Worm (Caenorhabditis elegans) whole organism, L2 larva: ENCODE results near the gene mrps-12.

Source experiments
- C34F6.9 ChIP-seq: fragments of 150-350 bp; optimal IDR thresholded peaks from 2 replicates; lab custom pipeline; 2014; ENCODE audit warnings: missing biosample characterization, missing genetic modification characterization
- F13H6.1 ChIP-seq: sonication (generic microtip); optimal IDR thresholded peaks from 2 replicates; lab custom pipeline; 2016; ENCODE audit warnings: missing genetic modification characterization, missing compliant biosample characterization
- Y55F3AM.14 ChIP-seq: fragments of 200-800 bp; sonication (Bioruptor generic); optimal IDR thresholded peaks from 2 replicates; lab custom pipeline; 2018; ENCODE audit warnings: mild to moderate bottlenecking, missing genetic modification characterization, missing compliant biosample characterization
- alr-1 ChIP-seq: fragments of 150-350 bp; optimal IDR thresholded peaks from 2 replicates; lab custom pipeline; 2014; ENCODE audit warnings: missing biosample characterization, missing genetic modification characterization
- ama-1 ChIP-seq: fragments of 150-350 bp; optimal IDR thresholded peaks from 2 replicates; lab custom pipeline; 2018; ENCODE audit warnings: inconsistent platforms
- blmp-1 ChIP-seq: sonication (generic microtip); optimal IDR thresholded peaks from 2 replicates; lab custom pipeline; 2017; ENCODE audit warnings: missing genetic modification characterization, mild to moderate bottlenecking, missing compliant biosample characterization, antibody characterized with exemption, moderate library complexity; ENCODE audit not compliant: insufficient read depth
- ceh-82 ChIP-seq: fragments of 150-350 bp; optimal IDR thresholded peaks from 2 replicates; lab custom pipeline; 2014; ENCODE audit warnings: missing biosample characterization, missing genetic modification characterization
- egl-27 ChIP-seq: sonication (generic microtip); optimal IDR thresholded peaks from 3 replicates; lab custom pipeline; 2017; ENCODE audit warnings: missing biosample characterization, missing genetic modification reagents, missing genetic modification characterization
- elt-1 ChIP-seq: fragments of 150-350 bp; optimal IDR thresholded peaks from 2 replicates; lab custom pipeline; 2014; ENCODE audit warnings: missing biosample characterization, missing genetic modification characterization
- elt-3 ChIP-seq: sonication (generic microtip); optimal IDR thresholded peaks from 2 replicates; lab custom pipeline; 2017; ENCODE audit warnings: missing biosample characterization, missing genetic modification characterization
- fos-1 ChIP-seq: fragments of 150-350 bp; optimal IDR thresholded peaks from 2 replicates; lab custom pipeline; 2014; ENCODE audit warnings: missing biosample characterization, missing genetic modification characterization
- gmeb-1 ChIP-seq: fragments of 150-350 bp; optimal IDR thresholded peaks from 2 replicates; lab custom pipeline; 2014; ENCODE audit warnings: missing biosample characterization, missing genetic modification characterization
- lin-11 ChIP-seq: fragments of 150-350 bp; sonication (generic microtip); optimal IDR thresholded peaks from 2 replicates; lab custom pipeline; 2014; ENCODE audit warnings: missing biosample characterization, missing genetic modification characterization, inconsistent platforms, mixed read lengths
- lin-13 ChIP-seq: fragments of 150-350 bp; optimal IDR thresholded peaks from 2 replicates; lab custom pipeline; 2014; ENCODE audit warnings: missing biosample characterization, missing genetic modification reagents, missing genetic modification characterization
- lin-39 ChIP-seq: fragments of 150-350 bp; optimal IDR thresholded peaks from 2 replicates; lab custom pipeline; 2014; ENCODE audit warnings: missing biosample characterization, missing genetic modification reagents, missing genetic modification characterization
- lsy-2 ChIP-seq, 2 experiments: fragments of 150-350 bp in 1 of 2; sonication (generic microtip) in 1 of 2; optimal IDR thresholded peaks; 2 replicates each; lab custom pipeline; 2014 to 2017; ENCODE audit warnings: missing biosample characterization in 2 of 2, missing genetic modification characterization in 2 of 2
- mab-5 ChIP-seq: fragments of 150-350 bp; optimal IDR thresholded peaks from 2 replicates; lab custom pipeline; 2014; ENCODE audit warnings: missing biosample characterization, missing genetic modification characterization
- mbf-1 ChIP-seq: sonication (generic microtip); optimal IDR thresholded peaks from 2 replicates; lab custom pipeline; 2017; ENCODE audit warnings: missing biosample characterization, missing genetic modification characterization
- mdl-1 ChIP-seq, 2 experiments: fragments of 150-350 bp in 1 of 2; sonication (generic microtip) in 1 of 2; optimal IDR thresholded peaks; 2 replicates each; lab custom pipeline; 2017; ENCODE audit warnings: missing biosample characterization in 2 of 2, missing genetic modification characterization in 2 of 2
- nhr-11 ChIP-seq: fragments of 150-350 bp; optimal IDR thresholded peaks from 2 replicates; lab custom pipeline; 2014; ENCODE audit warnings: missing biosample characterization, missing genetic modification characterization
- nhr-12 ChIP-seq: fragments of 150-350 bp; optimal IDR thresholded peaks from 2 replicates; lab custom pipeline; 2014; ENCODE audit warnings: missing biosample characterization, missing genetic modification characterization
- nhr-129 ChIP-seq: fragments of 150-350 bp; optimal IDR thresholded peaks from 2 replicates; lab custom pipeline; 2014; ENCODE audit warnings: missing biosample characterization, missing genetic modification characterization
- nhr-23 ChIP-seq: fragments of 150-350 bp; optimal IDR thresholded peaks from 2 replicates; lab custom pipeline; 2014; ENCODE audit warnings: missing biosample characterization, missing genetic modification reagents, missing genetic modification characterization
- nhr-237 ChIP-seq: fragments of 150-350 bp; optimal IDR thresholded peaks from 2 replicates; lab custom pipeline; 2014; ENCODE audit warnings: missing biosample characterization, missing genetic modification characterization
- nhr-6 ChIP-seq: fragments of 150-350 bp; optimal IDR thresholded peaks from 2 replicates; lab custom pipeline; 2014; ENCODE audit warnings: missing biosample characterization, missing genetic modification characterization
- nhr-77 ChIP-seq: fragments of 150-350 bp; optimal IDR thresholded peaks from 2 replicates; lab custom pipeline; 2014; ENCODE audit warnings: missing biosample characterization, missing genetic modification characterization
- sem-4 ChIP-seq: fragments of 150-350 bp; optimal IDR thresholded peaks from 2 replicates; lab custom pipeline; 2014; ENCODE audit warnings: missing biosample characterization, missing genetic modification reagents, missing genetic modification characterization
- skn-1 ChIP-seq: sonication (generic microtip); optimal IDR thresholded peaks from 2 replicates; lab custom pipeline; 2017; ENCODE audit warnings: missing biosample characterization, missing genetic modification characterization
- sma-3 ChIP-seq: sonication (generic microtip); optimal IDR thresholded peaks from 2 replicates; lab custom pipeline; 2016; ENCODE audit warnings: missing genetic modification reagents, missing genetic modification characterization, missing compliant biosample characterization
- unc-39 ChIP-seq: fragments of 150-350 bp; optimal IDR thresholded peaks from 2 replicates; lab custom pipeline; 2014; ENCODE audit warnings: missing biosample characterization, missing genetic modification characterization
- unc-55 ChIP-seq: fragments of 150-350 bp; sonication (generic microtip); optimal IDR thresholded peaks from 3 replicates; lab custom pipeline; 2014; ENCODE audit warnings: missing biosample characterization, missing genetic modification reagents, missing genetic modification characterization
- zag-1 ChIP-seq: fragments of 150-350 bp; optimal IDR thresholded peaks from 2 replicates; lab custom pipeline; 2014; ENCODE audit warnings: missing biosample characterization, missing genetic modification characterization
- ztf-1 ChIP-seq: fragments of 200-800 bp; sonication (Bioruptor generic); conservative IDR thresholded peaks from 2 replicates; pipeline ENCODE4 v1.3.6; 2022; ENCODE audit warnings: missing genetic modification characterization, missing compliant biosample characterization
- ztf-11 ChIP-seq: sonication (generic microtip); optimal IDR thresholded peaks from 2 replicates; lab custom pipeline; 2017; ENCODE audit warnings: missing biosample characterization, missing genetic modification characterization

The mrps-12 gene

DNA sequence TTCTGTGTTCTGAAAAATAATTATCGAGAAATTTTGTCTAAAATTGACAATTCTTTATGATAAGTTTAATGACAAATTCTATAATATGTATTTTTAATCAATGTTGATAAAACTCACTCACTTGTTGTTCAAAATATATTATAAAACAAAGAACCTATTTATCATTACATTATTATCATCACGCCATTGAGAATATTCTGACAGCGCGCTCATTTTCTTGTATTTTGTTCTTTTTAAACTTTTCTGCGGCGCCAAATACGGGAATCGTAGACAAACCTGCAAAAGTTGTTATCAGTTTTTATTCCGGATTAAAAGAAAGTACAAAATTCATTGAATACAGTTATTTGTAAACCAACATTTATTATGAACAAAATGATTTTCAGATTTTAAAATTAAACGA is 28.5 kb downstream of the mrps-12 start:
- TF ChIP-seq fos-1 (peak; percentile 53), ceh-82 (no peak)

ce11 chrV:20868329-20868728 is 30.4 kb downstream of the mrps-12 start, which contains the start of gene F31D4.8:
F31D4.8 (minus strand) TSS chrV:20868429.
- TF ChIP-seq ztf-1 (GFP tag; lab: Robert Waterston, UW) (no peak), mbf-1 (tag; lab: Kevin White, UChicago) (no peak), nhr-11 (tag; lab: Kevin White, UChicago) (no peak), nhr-12 (tag; lab: Kevin White, UChicago) (no peak), nhr-23 (tag; lab: Kevin White, UChicago) (no peak), elt-3 (no peak), skn-1 (no peak), mab-5 (tag; lab: Kevin White, UChicago) (no peak)

ce11 chrV:20870633-20871032 is 32.8 kb downstream of the mrps-12 start:
- TF ChIP-seq nhr-12 (tag; lab: Kevin White, UChicago) (no peak), mab-5 (tag; lab: Kevin White, UChicago) (no peak), nhr-129 (no peak), sma-3 (GFP tag; lab: Kevin White, UChicago) (no peak), F13H6.1 (tag; lab: Kevin White, UChicago) (no peak), C34F6.9 (tag; lab: Kevin White, UChicago) (no peak), nhr-237 (no peak), mbf-1 (tag; lab: Kevin White, UChicago) (no peak)

DNA sequence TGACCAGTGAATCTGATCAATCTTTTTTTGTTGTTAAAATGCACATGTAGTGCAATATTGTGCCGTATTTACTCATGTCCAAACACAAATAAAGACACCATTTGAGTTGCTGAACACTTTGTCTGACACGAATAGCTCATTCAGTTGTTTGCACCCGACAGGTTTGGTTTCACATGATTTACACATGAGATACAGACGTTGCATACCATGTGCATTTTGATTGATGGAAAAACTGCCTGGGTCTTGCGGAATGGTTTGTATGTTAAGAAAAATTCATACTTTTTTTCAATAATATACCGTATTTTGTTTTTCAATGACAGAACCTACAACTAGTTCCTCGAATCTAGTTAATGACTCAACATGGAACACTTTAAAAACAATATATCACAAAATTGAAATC is 33.3 kb downstream of the mrps-12 start:
- TF ChIP-seq alr-1 (tag; lab: Kevin White, UChicago) (no peak), unc-39 (tag; lab: Kevin White, UChicago) (no peak), elt-1 (tag; lab: Kevin White, UChicago) (no peak), mbf-1 (tag; lab: Kevin White, UChicago) (no peak), nhr-23 (tag; lab: Kevin White, UChicago) (no peak), nhr-237 (no peak), lin-11 (tag; lab: Kevin White, UChicago) (no peak), lin-13 (GFP tag; lab: Kevin White, UChicago) (no peak), mdl-1 (tag; optimal IDR thresholded peaks at IDR 0.05; lab: Kevin White, UChicago) (no peak), nhr-77 (tag; lab: Kevin White, UChicago) (no peak), lsy-2 (tag; optimal IDR thresholded peaks at IDR 0.05; lab: Kevin White, UChicago) (no peak), gmeb-1 (tag; lab: Kevin White, UChicago) (no peak), ztf-11 (tag; lab: Kevin White, UChicago) (no peak), C34F6.9 (tag; lab: Kevin White, UChicago) (no peak)
- TF ChIP-seq, all 48 proteins: peak for 0

DNA sequence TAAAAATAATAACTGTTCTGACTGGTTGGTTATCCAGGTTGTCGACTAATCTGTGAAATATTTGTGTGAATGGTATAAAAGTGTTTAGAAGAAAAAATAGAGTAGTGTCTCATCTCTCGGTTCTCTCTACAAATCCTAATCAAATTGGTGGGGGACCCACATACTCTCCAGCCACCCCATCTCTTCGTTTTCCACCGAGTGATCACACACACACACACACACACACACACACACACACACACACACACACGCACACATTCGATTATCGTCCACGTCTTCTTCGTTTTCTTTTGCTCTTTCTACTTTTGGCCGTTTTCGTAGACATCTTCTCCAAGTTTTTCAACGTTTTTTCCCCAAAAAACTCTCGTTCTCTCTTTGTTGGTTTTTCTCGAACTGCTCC is 35.3 kb downstream of the mrps-12 start:
- TF ChIP-seq sem-4 (tag; lab: Kevin White, UChicago) (peak; percentile 26), Y55F3AM.14 (GFP tag; lab: Kevin White, UChicago) (no peak), nhr-129 (peak; percentile 23), unc-55 (GFP tag; lab: Kevin White, UChicago) (peak; percentile 36), zag-1 (tag; lab: Kevin White, UChicago) (peak; percentile 46)

- TF ChIP-seq lin-39 (tag; lab: Kevin White, UChicago) (no peak), nhr-12 (tag; lab: Kevin White, UChicago) (no peak), mdl-1 (tag; optimal IDR thresholded peaks at IDR 0.05; lab: Kevin White, UChicago) (no peak), nhr-77 (tag; lab: Kevin White, UChicago) (no peak), alr-1 (tag; lab: Kevin White, UChicago) (no peak), ztf-1 (GFP tag; lab: Robert Waterston, UW) (no peak), ama-1 (lab: Kevin White, UChicago) (no peak), elt-3 (no peak), nhr-237 (no peak), blmp-1 (no peak), mbf-1 (tag; lab: Kevin White, UChicago) (no peak), zag-1 (tag; lab: Kevin White, UChicago) (no peak), unc-55 (GFP tag; lab: Kevin White, UChicago) (no peak), Y55F3AM.14 (GFP tag; lab: Kevin White, UChicago) (no peak), egl-27 (tag; lab: Kevin White, UChicago) (no peak), mab-5 (tag; lab: Kevin White, UChicago) (no peak), nhr-129 (no peak), nhr-6 (tag; lab: Kevin White, UChicago) (no peak), F13H6.1 (tag; lab: Kevin White, UChicago) (no peak), gmeb-1 (tag; lab: Kevin White, UChicago) (no peak)
These were observed 37.4 kb downstream of the mrps-12 start for ce11 chrV:20875324-20875723.
